Fruit fly (Drosophila melanogaster): ENCODE data around the gene Cpr67Fa1.

DNA sequence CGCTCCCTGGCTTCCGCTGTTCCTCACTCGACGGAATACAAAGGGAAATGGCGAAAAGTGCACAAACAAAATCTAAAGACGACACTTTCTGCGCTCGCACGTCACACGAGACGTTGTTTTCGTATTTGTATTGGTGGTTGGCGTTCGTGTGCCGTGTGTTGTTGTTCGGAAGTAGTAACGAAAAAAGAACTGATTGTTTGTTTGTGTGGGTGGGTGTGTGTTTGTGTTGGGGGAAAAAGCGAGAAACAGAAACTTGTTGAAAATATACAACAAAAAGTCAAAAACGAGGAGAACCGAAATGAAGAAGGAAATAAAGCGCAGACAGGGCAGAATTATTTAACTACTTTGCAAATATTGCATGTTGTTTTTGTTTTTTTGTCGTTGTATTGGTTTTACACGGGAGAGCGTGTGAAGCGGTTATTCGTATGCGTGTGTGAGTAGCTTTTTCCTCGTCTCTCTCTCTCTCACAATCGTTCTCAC lies 8.5 kb downstream of the Cpr67Fa1 start:
- TF ChIP-seq Dll (optimal IDR thresholded peaks at IDR 0.05) (no peak), CG8478 (optimal IDR thresholded peaks at IDR 0.05) (peak; percentile 81), pan (optimal IDR thresholded peaks at IDR 0.05) (no peak), usp (GFP tag; optimal IDR thresholded peaks at IDR 0.05) (no peak), EcR (GFP tag; optimal IDR thresholded peaks at IDR 0.05) (no peak)

Data from whole organism.